Fruit fly (Drosophila melanogaster): ENCODE data around the gene CG18530.
A peak's percentile ranks its signal among the peaks of the same experiment; 100 is the strongest.

CG18530 gene

dm6 chr3R:12633059-12633458 is at the start of gene CG18530:
Gene CG18530, plus strand, starts transcription at chr3R:12633359.
- TF ChIP-seq CTCF (optimal IDR thresholded peaks at IDR 0.05) (no peak), CG8478 (optimal IDR thresholded peaks at IDR 0.05) (no peak)

dm6 chr3R:12591672-12592071 is 41.5 kb upstream of the CG18530 start:
- no peak for TF ChIP-seq CG8478 (optimal IDR thresholded peaks at IDR 0.05)

- TF ChIP-seq CTCF (optimal IDR thresholded peaks at IDR 0.05): no peak
- TF ChIP-seq CG8478 (optimal IDR thresholded peaks at IDR 0.05): no peak
Measured at dm6 chr3R:12595187-12595889, 37.8 kb upstream of the CG18530 start, which contains the start of gene Octbeta2R. Gene Octbeta2R, minus strand, starts transcription at chr3R:12595725.

- TF ChIP-seq CG8478 (optimal IDR thresholded peaks at IDR 0.05) (no peak), CTCF (optimal IDR thresholded peaks at IDR 0.05) (no peak)
Measured at dm6 chr3R:12595890-12596215, 37.3 kb upstream of the CG18530 start.

- no peak for TF ChIP-seq CG8478 (optimal IDR thresholded peaks at IDR 0.05)
- TF ChIP-seq CTCF (optimal IDR thresholded peaks at IDR 0.05): no peak
Measured at dm6 chr3R:12611973-12612372, 21.2 kb upstream of the CG18530 start.

dm6 chr3R:12615553-12615952 is 17.6 kb upstream of the CG18530 start:
- no peak for TF ChIP-seq CG8478 (optimal IDR thresholded peaks at IDR 0.05)

- TF ChIP-seq CTCF (optimal IDR thresholded peaks at IDR 0.05) (no peak), CG8478 (optimal IDR thresholded peaks at IDR 0.05) (no peak)
Measured at dm6 chr3R:12622778-12623177, 10.4 kb upstream of the CG18530 start.

- TF ChIP-seq CG8478 (optimal IDR thresholded peaks at IDR 0.05) (no peak), CTCF (optimal IDR thresholded peaks at IDR 0.05) (no peak)
Measured at dm6 chr3R:12624913-12625312, 8.2 kb upstream of the CG18530 start.

- no peak for TF ChIP-seq CG8478 (optimal IDR thresholded peaks at IDR 0.05)
- no peak for TF ChIP-seq CTCF (optimal IDR thresholded peaks at IDR 0.05)
Measured at dm6 chr3R:12626674-12627382, 6.3 kb upstream of the CG18530 start.

- TF ChIP-seq CTCF (optimal IDR thresholded peaks at IDR 0.05) (peak; percentile 79 to 90), CG8478 (optimal IDR thresholded peaks at IDR 0.05) (no peak)
Measured at dm6 chr3R:12627691-12628148, 5.4 kb upstream of the CG18530 start, which contains the start of the genes Vha55 and Snx3. Gene Vha55, minus strand, starts transcription at chr3R:12627829. Gene Snx3, plus strand, starts transcription at chr3R:12628031.

- TF ChIP-seq CTCF (optimal IDR thresholded peaks at IDR 0.05): no peak
Measured at dm6 chr3R:12628395-12628928, 4.7 kb upstream of the CG18530 start.

dm6 chr3R:12630369-12630768 is 2.8 kb upstream of the CG18530 start, which contains the start of gene Not10:
Gene Not10, plus strand, starts transcription at chr3R:12630647.
- peak in 1 of 2 experiments; percentile 9 for TF ChIP-seq CTCF (optimal IDR thresholded peaks at IDR 0.05)
- TF ChIP-seq CG8478 (optimal IDR thresholded peaks at IDR 0.05): no peak

dm6 chr3R:12634617-12635016 is 1.5 kb downstream of the CG18530 start, which contains the start of gene CG11598:
Gene CG11598, plus strand, starts transcription at chr3R:12634917.
- TF ChIP-seq CTCF (optimal IDR thresholded peaks at IDR 0.05): no peak
- TF ChIP-seq CG8478 (optimal IDR thresholded peaks at IDR 0.05): no peak

- TF ChIP-seq CG8478 (optimal IDR thresholded peaks at IDR 0.05) (no peak), CTCF (optimal IDR thresholded peaks at IDR 0.05) (no peak)
Measured at dm6 chr3R:12636240-12636639, 3.1 kb downstream of the CG18530 start, which contains the start of gene CG11600. Gene CG11600, plus strand, starts transcription at chr3R:12636540.

- TF ChIP-seq CTCF (optimal IDR thresholded peaks at IDR 0.05) (peak; percentile 62 to 74), CG8478 (optimal IDR thresholded peaks at IDR 0.05) (no peak)
Measured at dm6 chr3R:12637961-12638531, 4.9 kb downstream of the CG18530 start, which contains the start of gene CG11608. Gene CG11608, plus strand, starts transcription at chr3R:12638481.
